Fruit fly (Drosophila melanogaster) whole organism, prepupa: ENCODE results near the gene CG5217.

Experiments used
- Blimp-1 ChIP-seq: fragments of 200-800 bp; sonication (Bioruptor generic); optimal IDR thresholded peaks from 3 replicates; lab custom pipeline; 2017; ENCODE audit warnings: missing biosample characterization, missing genetic modification characterization, mild to moderate bottlenecking, moderate library complexity, missing genetic modification reagents
- CG10669 ChIP-seq: fragments of 200-800 bp; sonication (Bioruptor generic); optimal IDR thresholded peaks from 3 replicates; lab custom pipeline; 2018; ENCODE audit warnings: missing biosample characterization, mild to moderate bottlenecking, missing genetic modification characterization, moderate library complexity
- CG11294 ChIP-seq: fragments of 200-800 bp; sonication (Bioruptor generic); IDR thresholded peaks from 2 replicates; pipeline ENCODE4 v1.3.6; 2022; ENCODE audit warnings: missing biosample characterization, missing genetic modification characterization
- CG11902 ChIP-seq: fragments of 200-800 bp; sonication (Bioruptor generic); optimal IDR thresholded peaks from 3 replicates; lab custom pipeline; 2016; ENCODE audit warnings: missing biosample characterization, missing genetic modification characterization
- CG15336 ChIP-seq: fragments of 200-800 bp; sonication (Bioruptor generic); IDR thresholded peaks from 2 replicates; pipeline ENCODE4 v1.3.6; 2022; ENCODE audit warnings: missing biosample characterization, missing genetic modification characterization
- CG1621 ChIP-seq: fragments of 200-800 bp; sonication (Bioruptor generic); optimal IDR thresholded peaks from 3 replicates; lab custom pipeline; 2018; ENCODE audit warnings: missing biosample characterization, mild to moderate bottlenecking, missing genetic modification characterization
- CG16779 ChIP-seq: fragments of 200-800 bp; sonication (Bioruptor generic); optimal IDR thresholded peaks from 3 replicates; lab custom pipeline; 2017; ENCODE audit warnings: missing biosample characterization, mild to moderate bottlenecking, missing genetic modification characterization
- CG3032 ChIP-seq: fragments of 200-800 bp; optimal IDR thresholded peaks from 2 replicates; lab custom pipeline; 2019; ENCODE audit warnings: missing biosample characterization, mild to moderate bottlenecking, missing genetic modification characterization, moderate library complexity
- CG31627 ChIP-seq: fragments of 200-800 bp; sonication (Bioruptor generic); optimal IDR thresholded peaks from 3 replicates; lab custom pipeline; 2016; ENCODE audit warnings: missing biosample characterization, missing genetic modification characterization
- CG34406 ChIP-seq: fragments of 200-800 bp; sonication (Bioruptor generic); optimal IDR thresholded peaks from 3 replicates; lab custom pipeline; 2016; ENCODE audit warnings: missing biosample characterization, missing genetic modification characterization
- CG3919 ChIP-seq: fragments of 200-800 bp; sonication (Bioruptor generic); optimal IDR thresholded peaks from 3 replicates; lab custom pipeline; 2016; ENCODE audit warnings: missing biosample characterization, missing genetic modification characterization
- CG4318 ChIP-seq: fragments of 200-800 bp; sonication (Bioruptor generic); optimal IDR thresholded peaks from 3 replicates; lab custom pipeline; 2017; ENCODE audit warnings: missing biosample characterization, mild to moderate bottlenecking, missing genetic modification characterization
- CG6163 ChIP-seq: fragments of 200-800 bp; sonication (Bioruptor generic); IDR thresholded peaks from 3 replicates; pipeline ENCODE4 v1.3.6; 2022; ENCODE audit warnings: missing biosample characterization, missing genetic modification characterization
- CG6276 ChIP-seq: fragments of 200-800 bp; sonication (Bioruptor generic); optimal IDR thresholded peaks from 2 replicates; lab custom pipeline; 2017; ENCODE audit warnings: missing biosample characterization, mild to moderate bottlenecking, missing genetic modification characterization
- CG6808 ChIP-seq: fragments of 200-800 bp; sonication (Bioruptor generic); optimal IDR thresholded peaks from 3 replicates; lab custom pipeline; 2017; ENCODE audit warnings: missing biosample characterization, missing genetic modification characterization, mild to moderate bottlenecking, moderate library complexity, missing genetic modification reagents
- CG6854 ChIP-seq: fragments of 200-800 bp; sonication (Bioruptor generic); optimal IDR thresholded peaks from 2 replicates; lab custom pipeline; 2017; ENCODE audit warnings: missing biosample characterization, mild to moderate bottlenecking, missing genetic modification characterization
- CG7368 ChIP-seq: fragments of 200-800 bp; sonication (Bioruptor generic); optimal IDR thresholded peaks from 3 replicates; lab custom pipeline; 2016; ENCODE audit warnings: missing biosample characterization, missing genetic modification characterization
- CG8119 ChIP-seq: fragments of 200-800 bp; sonication (Bioruptor generic); IDR thresholded peaks from 3 replicates; pipeline ENCODE4 v1.3.6; 2022; ENCODE audit warnings: missing biosample characterization, missing genetic modification characterization
- CG8319 ChIP-seq: fragments of 200-800 bp; sonication (Bioruptor generic); optimal IDR thresholded peaks from 3 replicates; lab custom pipeline; 2016; ENCODE audit warnings: missing biosample characterization, missing genetic modification characterization
- CG8632 ChIP-seq: fragments of 200-800 bp; sonication (Bioruptor generic); optimal IDR thresholded peaks from 3 replicates; lab custom pipeline; 2016; ENCODE audit warnings: missing biosample characterization, missing genetic modification characterization
- CG9139 ChIP-seq: fragments of 200-800 bp; sonication (Bioruptor generic); optimal IDR thresholded peaks from 3 replicates; lab custom pipeline; 2017; ENCODE audit warnings: missing biosample characterization, mild to moderate bottlenecking, missing genetic modification characterization
- Eip75B ChIP-seq: fragments of 200-800 bp; sonication (Bioruptor generic); optimal IDR thresholded peaks from 3 replicates; lab custom pipeline; 2016; ENCODE audit warnings: missing biosample characterization, missing genetic modification characterization
- Eip78C ChIP-seq: fragments of 200-800 bp; sonication (Bioruptor generic); peaks from one replicate; lab custom pipeline; 2016; ENCODE audit warnings: missing biosample characterization, missing genetic modification characterization
- Ets21C ChIP-seq: fragments of 200-800 bp; sonication (Bioruptor generic); optimal IDR thresholded peaks from 3 replicates; lab custom pipeline; 2016; ENCODE audit warnings: missing biosample characterization, missing genetic modification characterization
- Ets96B ChIP-seq: fragments of 200-800 bp; optimal IDR thresholded peaks from 2 replicates; lab custom pipeline; 2019; ENCODE audit warnings: missing biosample characterization, mild to moderate bottlenecking, missing genetic modification characterization, moderate library complexity
- Hr4 ChIP-seq: fragments of 200-800 bp; sonication (Bioruptor generic); optimal IDR thresholded peaks from 3 replicates; lab custom pipeline; 2016; ENCODE audit warnings: missing biosample characterization, missing genetic modification characterization
- Lpt ChIP-seq: fragments of 200-800 bp; sonication (Bioruptor generic); optimal IDR thresholded peaks from 3 replicates; lab custom pipeline; 2016; ENCODE audit warnings: missing biosample characterization, missing genetic modification characterization
- OdsH ChIP-seq: fragments of 200-800 bp; sonication (Bioruptor generic); optimal IDR thresholded peaks from 3 replicates; lab custom pipeline; 2016; ENCODE audit warnings: missing biosample characterization, missing genetic modification characterization
- Sox102F ChIP-seq: fragments of 200-800 bp; sonication (Bioruptor generic); optimal IDR thresholded peaks from 2 replicates; lab custom pipeline; 2016; ENCODE audit warnings: missing biosample characterization, mild to moderate bottlenecking, missing genetic modification characterization
- acj6 ChIP-seq: fragments of 200-800 bp; sonication (Bioruptor generic); optimal IDR thresholded peaks from 3 replicates; lab custom pipeline; 2016; ENCODE audit warnings: missing biosample characterization, missing genetic modification characterization
- dac ChIP-seq: fragments of 200-800 bp; sonication (Bioruptor generic); optimal IDR thresholded peaks from 2 replicates; lab custom pipeline; 2017; ENCODE audit warnings: missing biosample characterization, mild to moderate bottlenecking, missing genetic modification characterization
- dsx ChIP-seq: fragments of 200-800 bp; optimal IDR thresholded peaks from 3 replicates; lab custom pipeline; 2019; ENCODE audit warnings: missing biosample characterization, mild to moderate bottlenecking, missing genetic modification characterization, moderate library complexity; ENCODE audit not compliant: poor library complexity, severe bottlenecking
- eg ChIP-seq: fragments of 200-800 bp; sonication (Bioruptor generic); IDR thresholded peaks from 3 replicates; pipeline ENCODE4 v1.3.6; 2022; ENCODE audit warnings: missing biosample characterization, missing genetic modification characterization
- fkh ChIP-seq: fragments of 200-800 bp; sonication (Bioruptor generic); optimal IDR thresholded peaks from 3 replicates; lab custom pipeline; 2017; ENCODE audit warnings: missing biosample characterization, mild to moderate bottlenecking, missing genetic modification characterization, moderate library complexity
- lz ChIP-seq: fragments of 200-800 bp; sonication (Bioruptor generic); optimal IDR thresholded peaks from 3 replicates; lab custom pipeline; 2016; ENCODE audit warnings: missing biosample characterization, missing genetic modification characterization
- net ChIP-seq: fragments of 200-800 bp; sonication (Bioruptor generic); optimal IDR thresholded peaks from 3 replicates; lab custom pipeline; 2016; ENCODE audit warnings: missing biosample characterization, missing genetic modification characterization
- pdm3 ChIP-seq: fragments of 200-800 bp; sonication (Bioruptor generic); optimal IDR thresholded peaks from 3 replicates; lab custom pipeline; 2016; ENCODE audit warnings: missing biosample characterization, missing genetic modification characterization
- salr ChIP-seq, 2 experiments: fragments of 200-800 bp; sonication (Bioruptor generic); optimal IDR thresholded peaks; 3 replicates each; lab custom pipeline; 2016 to 2018; ENCODE audit warnings: missing biosample characterization in 2 of 2, missing genetic modification characterization in 2 of 2, mild to moderate bottlenecking in 1 of 2
- ss ChIP-seq, 2 experiments: fragments of 200-800 bp; sonication (Bioruptor generic); optimal IDR thresholded peaks; 2 replicates in 1 of 2; 3 replicates in 1 of 2; lab custom pipeline; 2017 to 2018; ENCODE audit warnings: mild to moderate bottlenecking in 2 of 2, missing biosample characterization in 2 of 2, missing genetic modification characterization in 2 of 2, moderate library complexity in 1 of 2
- svp ChIP-seq: fragments of 200-800 bp; sonication (Bioruptor generic); peaks from one replicate; lab custom pipeline; 2016; ENCODE audit warnings: missing biosample characterization, missing genetic modification characterization
- topi ChIP-seq: fragments of 200-800 bp; sonication (Bioruptor generic); optimal IDR thresholded peaks from 3 replicates; lab custom pipeline; 2016; ENCODE audit warnings: missing biosample characterization, missing genetic modification characterization
- vri ChIP-seq: fragments of 200-800 bp; sonication (Bioruptor generic); optimal IDR thresholded peaks from 3 replicates; lab custom pipeline; 2016; ENCODE audit warnings: missing biosample characterization, mild to moderate bottlenecking, missing genetic modification characterization

The CG5217 gene

dm6 chr3R:19255255-19255654, 7.3 kb upstream of the CG5217 start (continued):
- TF ChIP-seq lz (GFP tag; lab: Kevin White, UChicago) (peak; percentile 13), CG8119 (GFP tag; lab: Robert Waterston, UW) (peak; percentile 63), Ets21C (no peak), Sox102F (GFP tag; lab: Kevin White, UChicago) (no peak), CG11902 (peak; percentile 13), CG8632 (GFP tag; lab: Kevin White, UChicago) (peak; percentile 7), Hr4 (peak; percentile 23), CG6276 (GFP tag; lab: Kevin White, UChicago) (peak; percentile 61), CG16779 (no peak), dac (peak; percentile 18), fkh (GFP tag; lab: Kevin White, UChicago) (no peak), net (GFP tag; lab: Kevin White, UChicago) (peak; percentile 29), acj6 (GFP tag; lab: Kevin White, UChicago) (peak; percentile 56), topi (GFP tag; lab: Kevin White, UChicago) (peak; percentile 44), ss (GFP tag; optimal IDR thresholded peaks at IDR 0.05; lab: Kevin White, UChicago) (peak; percentile 21 to 37), pdm3 (peak; percentile 25), CG31627 (no peak), salr (GFP tag; optimal IDR thresholded peaks at IDR 0.05; lab: Kevin White, UChicago) (peak in 1 of 2 experiments; percentile 49), svp (peak; percentile 77), CG4318 (peak; percentile 39), Eip75B (GFP tag; lab: Kevin White, UChicago) (peak; percentile 47), OdsH (GFP tag; lab: Kevin White, UChicago) (peak; percentile 49), CG3919 (peak; percentile 68), Lpt (GFP tag; lab: Kevin White, UChicago) (peak; percentile 35), CG9139 (GFP tag; lab: Kevin White, UChicago) (no peak), CG34406 (peak; percentile 18), CG7368 (GFP tag; lab: Kevin White, UChicago) (peak; percentile 30), CG8319 (GFP tag; lab: Kevin White, UChicago) (no peak), eg (GFP tag; lab: Robert Waterston, UW) (peak; percentile 79), CG11294 (peak; percentile 47; the same call in 1 of the 2 replicates), CG15336 (peak; percentile 72), Ets96B (tag; lab: Kevin White, UChicago) (peak; percentile 61)

- no peak for TF ChIP-seq Ets96B (tag; lab: Kevin White, UChicago)
- TF ChIP-seq svp, result peak; percentile 63
- peak; percentile 45 for TF ChIP-seq Eip78C
- no peak for TF ChIP-seq Lpt (GFP tag; lab: Kevin White, UChicago)
- peak; percentile 8 for TF ChIP-seq CG10669
- peak; percentile 10 for TF ChIP-seq CG1621 (tag; lab: Kevin White, UChicago)
- no peak for TF ChIP-seq CG3032 (tag; lab: Kevin White, UChicago)
- no peak for TF ChIP-seq CG6163 (GFP tag; lab: Robert Waterston, UW)
- TF ChIP-seq CG6854 (GFP tag; lab: Kevin White, UChicago), result peak; percentile 82
- TF ChIP-seq vri (GFP tag; lab: Kevin White, UChicago), result peak; percentile 17
- TF ChIP-seq CG7368 (GFP tag; lab: Kevin White, UChicago), result no peak
- TF ChIP-seq Sox102F (GFP tag; lab: Kevin White, UChicago), result no peak
- no peak for TF ChIP-seq Blimp-1 (GFP tag; lab: Kevin White, UChicago)
- no peak for TF ChIP-seq fkh (GFP tag; lab: Kevin White, UChicago)
- no peak for TF ChIP-seq CG11902
- no peak for TF ChIP-seq CG31627
- peak; percentile 10 for TF ChIP-seq CG6808 (GFP tag; lab: Kevin White, UChicago)
- TF ChIP-seq Eip75B (GFP tag; lab: Kevin White, UChicago), result no peak
- peak; percentile 1 for TF ChIP-seq dsx (GFP tag; lab: Kevin White, UChicago)
- TF ChIP-seq ss (GFP tag; optimal IDR thresholded peaks at IDR 0.05; lab: Kevin White, UChicago), result peak; percentile 35 to 91
- TF ChIP-seq, all 60 proteins: peak for 9
Observed at dm6 chr3R:19253975-19254374, 6.0 kb upstream of the CG5217 start.
